Fruit fly (Drosophila melanogaster) whole organism, embryonic: ENCODE results near the gene ttm50.

ENCODE experiments used
- Atf3 ChIP-seq: fragments of 200-800 bp; sonication (Bioruptor generic); optimal IDR thresholded peaks from 3 replicates; lab custom pipeline; 2016; ENCODE audit warnings: missing biosample characterization, missing genetic modification characterization
- BEAF-32 ChIP-seq: fragments of 200-800 bp; sonication (Bioruptor generic); optimal IDR thresholded peaks from 3 replicates; lab custom pipeline; 2017; ENCODE audit warnings: missing biosample characterization, missing genetic modification characterization, mild to moderate bottlenecking, moderate library complexity, missing genetic modification reagents
- Bgb ChIP-seq: fragments of 200-800 bp; sonication (Bioruptor generic); IDR thresholded peaks from 2 replicates; pipeline ENCODE4 v1.3.6; 2022; ENCODE audit warnings: missing biosample characterization, missing genetic modification characterization; ENCODE audit not compliant: partially characterized antibody
- Blimp-1 ChIP-seq: fragments of 200-800 bp; sonication (Bioruptor generic); optimal IDR thresholded peaks from 3 replicates; lab custom pipeline; 2018; ENCODE audit warnings: missing biosample characterization, missing genetic modification characterization, mild to moderate bottlenecking, moderate library complexity, missing genetic modification reagents
- CG10274 ChIP-seq: fragments of 200-800 bp; sonication (Bioruptor generic); optimal IDR thresholded peaks from 3 replicates; lab custom pipeline; 2017; ENCODE audit warnings: missing biosample characterization, mild to moderate bottlenecking, missing genetic modification characterization
- CG10959 ChIP-seq: fragments of 200-800 bp; sonication (Bioruptor generic); IDR thresholded peaks from 2 replicates; pipeline ENCODE4 v1.3.6; 2022; ENCODE audit warnings: missing biosample characterization, missing genetic modification characterization
- CG15514 ChIP-seq: fragments of 200-800 bp; sonication (Bioruptor generic); optimal IDR thresholded peaks from 3 replicates; lab custom pipeline; 2017; ENCODE audit warnings: missing biosample characterization, missing genetic modification characterization, mild to moderate bottlenecking, moderate library complexity, missing genetic modification reagents
- CG16813 ChIP-seq: fragments of 200-800 bp; sonication (Bioruptor generic); IDR thresholded peaks from 3 replicates; pipeline ENCODE4 v1.3.6; 2022; ENCODE audit warnings: missing biosample characterization, missing genetic modification characterization; ENCODE audit not compliant: partially characterized antibody
- CG17568 ChIP-seq: fragments of 200-800 bp; sonication (Bioruptor generic); optimal IDR thresholded peaks from 2 replicates; lab custom pipeline; 2018; ENCODE audit warnings: missing biosample characterization, mild to moderate bottlenecking, missing genetic modification characterization, moderate library complexity
- CG2116 ChIP-seq: fragments of 200-800 bp; sonication (Bioruptor generic); optimal IDR thresholded peaks from 3 replicates; lab custom pipeline; 2018; ENCODE audit warnings: missing biosample characterization, mild to moderate bottlenecking, missing genetic modification characterization
- CG2129 ChIP-seq: fragments of 200-800 bp; sonication (Bioruptor generic); IDR thresholded peaks from 2 replicates; pipeline ENCODE4 v1.3.6; 2022; ENCODE audit warnings: missing biosample characterization, missing genetic modification characterization; ENCODE audit not compliant: partially characterized antibody
- CG31365 ChIP-seq: fragments of 200-800 bp; sonication (Bioruptor generic); optimal IDR thresholded peaks from 2 replicates; lab custom pipeline; 2018; ENCODE audit warnings: missing biosample characterization, mild to moderate bottlenecking, missing genetic modification characterization
- CG34224 ChIP-seq: fragments of 200-800 bp; sonication (Bioruptor generic); IDR thresholded peaks from 3 replicates; pipeline ENCODE4 v1.3.6; 2022; ENCODE audit warnings: missing biosample characterization, missing genetic modification characterization; ENCODE audit not compliant: partially characterized antibody
- CG3995 ChIP-seq: fragments of 200-800 bp; sonication (Bioruptor generic); optimal IDR thresholded peaks from 3 replicates; lab custom pipeline; 2016; ENCODE audit warnings: missing biosample characterization, missing genetic modification characterization
- CG4617 ChIP-seq: fragments of 200-800 bp; sonication (Bioruptor generic); optimal IDR thresholded peaks from 3 replicates; lab custom pipeline; 2016; ENCODE audit warnings: missing biosample characterization, missing genetic modification characterization, borderline replicate concordance
- CG7963 ChIP-seq: fragments of 200-800 bp; sonication (Bioruptor generic); IDR thresholded peaks from 3 replicates; pipeline ENCODE4 v1.3.6; 2022; ENCODE audit warnings: missing biosample characterization, missing genetic modification characterization; ENCODE audit not compliant: partially characterized antibody
- CHES-1-like ChIP-seq: fragments of 200-800 bp; sonication (Bioruptor generic); optimal IDR thresholded peaks from 2 replicates; lab custom pipeline; 2016; ENCODE audit warnings: missing biosample characterization, missing genetic modification characterization
- Dref ChIP-seq: fragments of 200-800 bp; sonication (Bioruptor generic); IDR thresholded peaks from 2 replicates; pipeline ENCODE4 v1.3.6; 2022; ENCODE audit warnings: missing biosample characterization, missing genetic modification characterization
- ERR ChIP-seq: fragments of 200-800 bp; sonication (Bioruptor generic); optimal IDR thresholded peaks from 2 replicates; lab custom pipeline; 2016; ENCODE audit warnings: missing biosample characterization, missing genetic modification characterization
- HLH4C ChIP-seq: fragments of 200-800 bp; sonication (Bioruptor generic); IDR thresholded peaks from 3 replicates; pipeline ENCODE4 v1.3.6; 2022; ENCODE audit warnings: missing biosample characterization, missing genetic modification characterization; ENCODE audit not compliant: partially characterized antibody
- MBD-R2 ChIP-seq: fragments of 200-800 bp; sonication (Bioruptor generic); IDR thresholded peaks from 2 replicates; pipeline ENCODE4 v1.3.6; 2022; ENCODE audit warnings: missing biosample characterization, missing genetic modification characterization
- MESR4 ChIP-seq: fragments of 200-800 bp; sonication (Bioruptor generic); optimal IDR thresholded peaks from 2 replicates; lab custom pipeline; 2018; ENCODE audit warnings: missing biosample characterization, mild to moderate bottlenecking, missing genetic modification characterization, moderate library complexity
- Mad ChIP-seq: fragments of 200-800 bp; sonication (Bioruptor generic); optimal IDR thresholded peaks from 2 replicates; lab custom pipeline; 2016; ENCODE audit warnings: missing biosample characterization, missing genetic modification characterization
- Myb ChIP-seq: fragments of 200-800 bp; sonication (Bioruptor generic); optimal IDR thresholded peaks from 2 replicates; lab custom pipeline; 2016; ENCODE audit warnings: missing biosample characterization, missing genetic modification characterization
- NC2α ChIP-seq: fragments of 200-800 bp; sonication (Bioruptor generic); optimal IDR thresholded peaks from 2 replicates; lab custom pipeline; 2016; ENCODE audit warnings: missing biosample characterization, missing genetic modification characterization
- Opbp ChIP-seq: fragments of 200-800 bp; sonication (Bioruptor generic); IDR thresholded peaks from 3 replicates; pipeline ENCODE4 v1.3.6; 2022; ENCODE audit warnings: missing biosample characterization, missing genetic modification characterization; ENCODE audit not compliant: partially characterized antibody
- Scr ChIP-seq: fragments of 200-800 bp; sonication (Bioruptor generic); IDR thresholded peaks from 2 replicates; pipeline ENCODE4 v1.3.6; 2022; ENCODE audit warnings: missing biosample characterization, missing genetic modification characterization; ENCODE audit not compliant: partially characterized antibody
- Sry-β ChIP-seq: fragments of 200-800 bp; sonication (Bioruptor generic); optimal IDR thresholded peaks from 2 replicates; lab custom pipeline; 2018; ENCODE audit warnings: missing biosample characterization, mild to moderate bottlenecking, missing genetic modification characterization, moderate library complexity
- Sry-δ ChIP-seq: fragments of 200-800 bp; sonication (Bioruptor generic); optimal IDR thresholded peaks from 2 replicates; lab custom pipeline; 2016; ENCODE audit warnings: missing biosample characterization, missing genetic modification characterization
- YL-1 ChIP-seq: fragments of 200-800 bp; sonication (Bioruptor generic); optimal IDR thresholded peaks from 3 replicates; lab custom pipeline; 2017; ENCODE audit warnings: missing biosample characterization, mild to moderate bottlenecking, missing genetic modification characterization
- amos ChIP-seq: fragments of 200-800 bp; sonication (Bioruptor generic); IDR thresholded peaks from 2 replicates; pipeline ENCODE4 v1.3.6; 2022; ENCODE audit warnings: missing biosample characterization, missing genetic modification characterization; ENCODE audit not compliant: partially characterized antibody
- chif ChIP-seq, 2 experiments: fragments of 200-800 bp; sonication (Bioruptor generic); optimal IDR thresholded peaks; 3 replicates each; lab custom pipeline; 2016; ENCODE audit warnings: missing biosample characterization in 2 of 2, missing genetic modification characterization in 2 of 2
- croc ChIP-seq: fragments of 200-800 bp; sonication (Bioruptor generic); conservative IDR thresholded peaks from 3 replicates; pipeline ENCODE4 v1.3.6; 2022; ENCODE audit warnings: missing biosample characterization, missing genetic modification characterization
- exex ChIP-seq: fragments of 200-800 bp; sonication (Bioruptor generic); optimal IDR thresholded peaks from 4 replicates; lab custom pipeline; 2018; ENCODE audit warnings: missing biosample characterization, mild to moderate bottlenecking, missing genetic modification characterization, moderate library complexity
- fd102C ChIP-seq: fragments of 200-800 bp; sonication (Bioruptor generic); optimal IDR thresholded peaks from 2 replicates; lab custom pipeline; 2018; ENCODE audit warnings: missing biosample characterization, mild to moderate bottlenecking, missing genetic modification characterization, moderate library complexity
- hbn ChIP-seq: fragments of 200-800 bp; sonication (Bioruptor generic); IDR thresholded peaks from 2 replicates; pipeline ENCODE4 v1.3.6; 2022; ENCODE audit warnings: missing biosample characterization, missing genetic modification characterization; ENCODE audit not compliant: partially characterized antibody
- inv ChIP-seq: fragments of 200-800 bp; sonication (Bioruptor generic); IDR thresholded peaks from 2 replicates; pipeline ENCODE4 v1.3.6; 2022; ENCODE audit warnings: missing biosample characterization, missing genetic modification characterization; ENCODE audit not compliant: partially characterized antibody
- mld ChIP-seq: fragments of 200-800 bp; sonication (Bioruptor generic); IDR thresholded peaks from 3 replicates; pipeline ENCODE4 v1.3.6; 2022; ENCODE audit warnings: missing biosample characterization, missing genetic modification characterization; ENCODE audit not compliant: partially characterized antibody
- nerfin-2 ChIP-seq: fragments of 200-800 bp; sonication (Bioruptor generic); IDR thresholded peaks from 2 replicates; pipeline ENCODE4 v1.3.6; 2022; ENCODE audit warnings: missing biosample characterization, missing genetic modification characterization; ENCODE audit not compliant: partially characterized antibody
- pho ChIP-seq: fragments of 200-800 bp; sonication (Bioruptor generic); optimal IDR thresholded peaks from 2 replicates; lab custom pipeline; 2016; ENCODE audit warnings: missing biosample characterization, missing genetic modification characterization
- row ChIP-seq: fragments of 200-800 bp; sonication (Bioruptor generic); IDR thresholded peaks from 3 replicates; pipeline ENCODE4 v1.3.6; 2022; ENCODE audit warnings: missing biosample characterization, missing genetic modification characterization
- sd ChIP-seq: fragments of 200-800 bp; sonication (Bioruptor generic); optimal IDR thresholded peaks from 3 replicates; lab custom pipeline; 2018; ENCODE audit warnings: missing biosample characterization, mild to moderate bottlenecking, missing genetic modification characterization, moderate library complexity
- sna ChIP-seq: fragments of 200-800 bp; sonication (Bioruptor generic); IDR thresholded peaks from 2 replicates; pipeline ENCODE4 v1.3.6; 2022; ENCODE audit warnings: missing biosample characterization, missing genetic modification characterization; ENCODE audit not compliant: partially characterized antibody
- stwl ChIP-seq: fragments of 200-800 bp; sonication (Bioruptor generic); optimal IDR thresholded peaks from 3 replicates; lab custom pipeline; 2018; ENCODE audit warnings: missing biosample characterization, mild to moderate bottlenecking, missing genetic modification characterization, moderate library complexity
- trem ChIP-seq: fragments of 200-800 bp; optimal IDR thresholded peaks from 3 replicates; lab custom pipeline; 2019; ENCODE audit warnings: missing biosample characterization, mild to moderate bottlenecking, missing genetic modification characterization, moderate library complexity
- vnd ChIP-seq: fragments of 200-800 bp; sonication (Bioruptor generic); IDR thresholded peaks from 3 replicates; pipeline ENCODE4 v1.3.6; 2022; ENCODE audit warnings: missing biosample characterization, missing genetic modification characterization; ENCODE audit not compliant: partially characterized antibody
- zf30C ChIP-seq: fragments of 200-800 bp; sonication (Bioruptor generic); optimal IDR thresholded peaks from 3 replicates; lab custom pipeline; 2018; ENCODE audit warnings: missing biosample characterization, mild to moderate bottlenecking, missing genetic modification characterization
- zfh1 ChIP-seq: fragments of 200-800 bp; sonication (Bioruptor generic); IDR thresholded peaks from 3 replicates; pipeline ENCODE4 v1.3.6; 2022; ENCODE audit warnings: missing biosample characterization, missing genetic modification characterization

ttm50 gene

DNA sequence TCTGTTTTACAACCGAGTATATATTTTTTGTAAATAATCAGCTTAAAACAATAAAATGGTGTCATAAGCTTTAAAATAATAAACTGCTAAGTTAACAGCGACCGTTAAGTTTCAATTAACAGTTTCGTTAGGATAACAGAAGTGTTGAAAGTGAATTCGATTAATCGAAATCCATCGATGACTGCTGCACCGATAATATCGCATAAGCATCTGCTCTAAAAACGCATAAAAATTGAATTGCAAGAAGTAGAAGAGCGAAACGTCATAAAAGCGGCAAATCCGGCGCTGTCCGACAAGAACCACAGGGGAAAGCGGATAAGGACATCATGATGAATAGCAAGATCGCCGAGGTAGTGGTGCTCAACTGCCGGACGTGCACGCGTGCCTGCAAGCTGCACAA lies 4.5 kb downstream of the ttm50 start, which contains the start of gene dwg (continued):
- TF ChIP-seq hbn (peak; percentile 83), fd102C (GFP tag; lab: Kevin White, UChicago) (no peak), Mad (GFP tag; lab: Kevin White, UChicago) (no peak), zf30C (GFP tag; lab: Kevin White, UChicago) (no peak), chif (GFP tag; optimal IDR thresholded peaks at IDR 0.05; lab: Kevin White, UChicago) (no peak), sd (no peak), exex (tag; lab: Kevin White, UChicago) (no peak), row (GFP tag; lab: Robert Waterston, UW) (peak; percentile 17; the same call in 1 of the 3 replicates), CG3995 (peak; percentile 67), CG4617 (GFP tag; lab: Kevin White, UChicago) (peak; percentile 56), ERR (GFP tag; lab: Kevin White, UChicago) (no peak), croc (GFP tag; lab: Robert Waterston, UW) (no peak), Sry-δ (GFP tag; lab: Kevin White, UChicago) (peak; percentile 79), mld (GFP tag; lab: Robert Waterston, UW) (peak; percentile 82; the same call in 2 of the 3 replicates), CG7963 (peak; percentile 82), CG17568 (no peak), pho (GFP tag; lab: Kevin White, UChicago) (no peak), Dref (peak; percentile 76), MBD-R2 (GFP tag; lab: Robert Waterston, UW) (peak; percentile 75), Myb (peak; percentile 77), NC2α (no peak), YL-1 (GFP tag; lab: Kevin White, UChicago) (peak; percentile 30), CHES-1-like (no peak), Opbp (GFP tag; lab: Robert Waterston, UW) (peak; percentile 82; the same call in 2 of the 3 replicates), CG10274 (GFP tag; lab: Kevin White, UChicago) (no peak), trem (tag; lab: Kevin White, UChicago) (peak; percentile 36), CG34224 (GFP tag; lab: Robert Waterston, UW) (peak; percentile 82), CG15514 (peak; percentile 57), inv (GFP tag; lab: Robert Waterston, UW) (peak; percentile 65), HLH4C (GFP tag; lab: Robert Waterston, UW) (peak; percentile 82), Blimp-1 (GFP tag; lab: Kevin White, UChicago) (peak; percentile 75), sna (GFP tag; lab: Robert Waterston, UW) (peak; percentile 81), stwl (peak; percentile 59), CG2116 (GFP tag; lab: Kevin White, UChicago) (peak; percentile 38), nerfin-2 (GFP tag; lab: Robert Waterston, UW) (peak; percentile 61), CG16813 (peak; percentile 72), amos (GFP tag; lab: Robert Waterston, UW) (peak; percentile 89), Sry-β (peak; percentile 4), CG31365 (no peak), zfh1 (GFP tag; lab: Robert Waterston, UW) (no peak), Bgb (peak; percentile 88), Atf3 (GFP tag; lab: Kevin White, UChicago) (no peak), CG10959 (GFP tag; lab: Robert Waterston, UW) (no peak), MESR4 (GFP tag; lab: Kevin White, UChicago) (peak; percentile 66), CG2129 (peak; percentile 78), BEAF-32 (peak; percentile 79), Scr (peak; percentile 82), vnd (GFP tag; lab: Robert Waterston, UW) (peak; percentile 75)
